Worm (Caenorhabditis elegans) whole organism, mixed stage, embryonic: Measurements from ENCODE around the gene dmsr-3.

Experiments used
- bed-3 ChIP-seq: fragments of 200-800 bp; sonication (Bioruptor generic); optimal IDR thresholded peaks from 3 replicates; lab custom pipeline; 2018; ENCODE audit warnings: mild to moderate bottlenecking, missing genetic modification characterization, moderate library complexity, missing compliant biosample characterization
- blmp-1 ChIP-seq: fragments of 150-350 bp; optimal IDR thresholded peaks from 2 replicates; lab custom pipeline; 2014; ENCODE audit warnings: missing biosample characterization, missing genetic modification characterization
- ceh-39 ChIP-seq: fragments of 150-350 bp; optimal IDR thresholded peaks from 2 replicates; lab custom pipeline; 2014; ENCODE audit warnings: missing biosample characterization, missing genetic modification characterization
- ceh-43 ChIP-seq: fragments of 200-800 bp; sonication (Bioruptor generic); optimal IDR thresholded peaks from 2 replicates; lab custom pipeline; 2018; ENCODE audit warnings: mild to moderate bottlenecking, missing genetic modification characterization, moderate library complexity, missing compliant biosample characterization
- ceh-83 ChIP-seq: fragments of 200-800 bp; sonication (Bioruptor generic); optimal IDR thresholded peaks from 2 replicates; lab custom pipeline; 2018; ENCODE audit warnings: mild to moderate bottlenecking, missing genetic modification characterization, missing compliant biosample characterization
- ces-1 ChIP-seq: fragments of 150-350 bp; optimal IDR thresholded peaks from 2 replicates; lab custom pipeline; 2014; ENCODE audit warnings: missing biosample characterization, missing genetic modification reagents, missing genetic modification characterization
- cnd-1 ChIP-seq: fragments of 200-800 bp; sonication (Bioruptor generic); optimal IDR thresholded peaks from 2 replicates; lab custom pipeline; 2018; ENCODE audit warnings: mild to moderate bottlenecking, missing genetic modification characterization, missing compliant biosample characterization
- elt-1 ChIP-seq: sonication (generic microtip); optimal IDR thresholded peaks from 2 replicates; lab custom pipeline; 2017; ENCODE audit warnings: missing genetic modification characterization, mild to moderate bottlenecking, missing compliant biosample characterization, antibody characterized with exemption, moderate library complexity, borderline replicate concordance; ENCODE audit not compliant: insufficient read depth
- elt-3 ChIP-seq: fragments of 150-350 bp; optimal IDR thresholded peaks from 2 replicates; lab custom pipeline; 2014; ENCODE audit warnings: missing biosample characterization, missing genetic modification characterization
- flh-1 ChIP-seq: fragments of 200-800 bp; sonication (Bioruptor generic); optimal IDR thresholded peaks from 2 replicates; lab custom pipeline; 2018; ENCODE audit warnings: mild to moderate bottlenecking, missing genetic modification characterization, moderate library complexity, missing compliant biosample characterization
- ham-2 ChIP-seq: fragments of 200-800 bp; sonication (Bioruptor generic); optimal IDR thresholded peaks from 2 replicates; lab custom pipeline; 2018; ENCODE audit warnings: mild to moderate bottlenecking, missing genetic modification characterization, missing compliant biosample characterization
- hlh-1 ChIP-seq: fragments of 150-350 bp; optimal IDR thresholded peaks from 2 replicates; lab custom pipeline; 2014; ENCODE audit warnings: missing biosample characterization, missing genetic modification reagents, missing genetic modification characterization
- lin-13 ChIP-seq: fragments of 150-350 bp; optimal IDR thresholded peaks from 2 replicates; lab custom pipeline; 2014; ENCODE audit warnings: missing biosample characterization, missing genetic modification characterization
- lin-32 ChIP-seq: fragments of 200-800 bp; sonication (Bioruptor generic); optimal IDR thresholded peaks from 2 replicates; lab custom pipeline; 2018; ENCODE audit warnings: mild to moderate bottlenecking, missing genetic modification characterization, missing compliant biosample characterization
- lsy-2 ChIP-seq: fragments of 150-350 bp; optimal IDR thresholded peaks from 2 replicates; lab custom pipeline; 2014; ENCODE audit warnings: missing biosample characterization, missing genetic modification characterization
- mab-5 ChIP-seq: fragments of 150-350 bp; optimal IDR thresholded peaks from 2 replicates; lab custom pipeline; 2014; ENCODE audit warnings: missing biosample characterization, missing genetic modification characterization
- mep-1 ChIP-seq: fragments of 150-350 bp; optimal IDR thresholded peaks from 2 replicates; lab custom pipeline; 2017; ENCODE audit warnings: missing biosample characterization, missing genetic modification reagents, missing genetic modification characterization, inconsistent platforms
- mls-2 ChIP-seq: sonication (generic microtip); optimal IDR thresholded peaks from 2 replicates; lab custom pipeline; 2016; ENCODE audit warnings: mild to moderate bottlenecking, missing genetic modification characterization, moderate library complexity, missing compliant biosample characterization
- nhr-12 ChIP-seq: fragments of 150-350 bp; optimal IDR thresholded peaks from 2 replicates; lab custom pipeline; 2014; ENCODE audit warnings: missing biosample characterization, missing genetic modification characterization
- nhr-2 ChIP-seq: fragments of 150-350 bp; optimal IDR thresholded peaks from 2 replicates; lab custom pipeline; 2014; ENCODE audit warnings: missing biosample characterization, missing genetic modification characterization
- nhr-237 ChIP-seq: fragments of 150-350 bp; optimal IDR thresholded peaks from 2 replicates; lab custom pipeline; 2014; ENCODE audit warnings: missing biosample characterization, missing genetic modification characterization
- nhr-28 ChIP-seq: fragments of 150-350 bp; optimal IDR thresholded peaks from 2 replicates; lab custom pipeline; 2014; ENCODE audit warnings: missing biosample characterization, missing genetic modification characterization
- nhr-76 ChIP-seq: sonication (generic microtip); optimal IDR thresholded peaks from 2 replicates; lab custom pipeline; 2017; ENCODE audit warnings: missing biosample characterization, missing genetic modification characterization
- pha-4 ChIP-seq: fragments of 150-350 bp; optimal IDR thresholded peaks from 2 replicates; lab custom pipeline; 2018; ENCODE audit warnings: missing biosample characterization, missing genetic modification reagents, missing genetic modification characterization
- sem-2 ChIP-seq: fragments of 200-800 bp; sonication (Bioruptor generic); optimal IDR thresholded peaks from 2 replicates; lab custom pipeline; 2018; ENCODE audit warnings: mild to moderate bottlenecking, missing genetic modification characterization, missing compliant biosample characterization
- snpc-4 ChIP-seq: fragments of 150-350 bp; optimal IDR thresholded peaks from 2 replicates; lab custom pipeline; 2014; ENCODE audit warnings: missing biosample characterization, missing genetic modification characterization
- sptf-1 ChIP-seq: sonication (generic microtip); optimal IDR thresholded peaks from 2 replicates; lab custom pipeline; 2017; ENCODE audit warnings: mild to moderate bottlenecking, missing genetic modification characterization, moderate library complexity, missing compliant biosample characterization
- tbx-8 ChIP-seq: fragments of 200-800 bp; sonication (Bioruptor generic); optimal IDR thresholded peaks from 2 replicates; lab custom pipeline; 2018; ENCODE audit warnings: mild to moderate bottlenecking, missing genetic modification characterization, moderate library complexity, missing compliant biosample characterization
- unc-120 ChIP-seq: sonication (generic microtip); optimal IDR thresholded peaks from 2 replicates; lab custom pipeline; 2017; ENCODE audit warnings: missing genetic modification characterization, missing compliant biosample characterization; ENCODE audit not compliant: poor library complexity, severe bottlenecking
- unc-39 ChIP-seq: fragments of 150-350 bp; optimal IDR thresholded peaks from 2 replicates; lab custom pipeline; 2014; ENCODE audit warnings: missing biosample characterization, missing genetic modification characterization
- unc-62 ChIP-seq: fragments of 150-350 bp; optimal IDR thresholded peaks from 2 replicates; lab custom pipeline; 2014; ENCODE audit warnings: missing biosample characterization, missing genetic modification reagents, missing genetic modification characterization
- zip-8 ChIP-seq: fragments of 150-350 bp; optimal IDR thresholded peaks from 2 replicates; lab custom pipeline; 2014; ENCODE audit warnings: missing biosample characterization, missing genetic modification characterization

Gene dmsr-3

DNA sequence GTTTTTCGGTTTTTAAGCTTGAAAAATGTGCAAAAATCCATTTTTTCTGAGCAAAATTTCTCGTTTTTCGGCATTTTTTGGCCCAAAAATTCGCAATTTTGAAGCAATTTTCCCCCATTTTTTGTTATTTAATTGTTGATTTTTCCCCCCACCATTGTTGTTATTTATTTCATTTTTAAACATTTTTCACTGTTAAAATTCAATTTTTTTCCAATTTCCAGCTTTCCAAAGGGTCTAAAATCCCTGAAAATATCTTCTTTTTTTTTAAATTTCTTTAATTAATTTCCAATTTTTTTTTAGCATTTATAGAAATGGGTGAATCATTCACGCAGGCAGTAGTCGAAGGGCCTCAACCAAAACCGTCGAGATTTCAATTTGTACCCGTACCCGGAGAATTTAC, 20.1 kb upstream of the dmsr-3 start, which contains the start of gene Y48C3A.12:
Gene Y48C3A.12 (plus strand): TSS at position 301 of the 400 bp plus-strand sequence.
- TF ChIP-seq lin-32 (GFP tag; lab: Kevin White, UChicago), result no peak
- TF ChIP-seq nhr-2 (tag; lab: Kevin White, UChicago), result no peak
- no peak for TF ChIP-seq lsy-2 (tag; lab: Kevin White, UChicago)
- TF ChIP-seq sptf-1, result no peak
- TF ChIP-seq nhr-12 (tag; lab: Kevin White, UChicago), result no peak
- TF ChIP-seq cnd-1 (tag; lab: Kevin White, UChicago), result no peak
- no peak for TF ChIP-seq ham-2
- no peak for TF ChIP-seq mls-2
- TF ChIP-seq ceh-43 (GFP tag; lab: Kevin White, UChicago), result no peak
- no peak for TF ChIP-seq blmp-1 (tag; lab: Kevin White, UChicago)
- TF ChIP-seq snpc-4 (tag; lab: Kevin White, UChicago), result no peak
- TF ChIP-seq nhr-28 (tag; lab: Kevin White, UChicago), result no peak
- no peak for TF ChIP-seq zip-8
- TF ChIP-seq unc-39 (tag; lab: Kevin White, UChicago), result no peak
- TF ChIP-seq tbx-8 (GFP tag; lab: Kevin White, UChicago), result no peak
- no peak for TF ChIP-seq pha-4 (tag; lab: Kevin White, UChicago)
- no peak for TF ChIP-seq ceh-83 (GFP tag; lab: Kevin White, UChicago)
- TF ChIP-seq elt-3 (tag; lab: Kevin White, UChicago), result no peak
- TF ChIP-seq flh-1 (GFP tag; lab: Kevin White, UChicago), result no peak
- TF ChIP-seq lin-13 (tag; lab: Kevin White, UChicago), result no peak

DNA sequence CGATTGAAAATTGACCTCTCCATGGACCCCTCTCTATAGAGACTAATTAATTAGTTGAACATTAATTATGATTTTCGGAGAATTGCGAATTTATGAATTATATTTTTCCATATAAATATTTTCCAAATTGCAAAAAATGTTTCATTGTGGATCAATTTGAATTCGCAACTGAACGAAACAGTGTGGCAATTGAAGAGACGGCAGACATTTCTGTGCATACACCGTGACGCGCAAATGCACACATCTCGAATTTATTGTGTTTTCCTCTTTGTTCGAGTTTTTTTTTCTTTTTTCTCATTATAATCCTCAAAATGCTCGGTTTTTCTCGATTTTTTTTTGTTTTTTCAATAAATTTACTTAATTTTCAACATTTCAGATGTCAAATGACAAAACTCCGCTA, 13.2 kb upstream of the dmsr-3 start, which contains the start of gene Y48C3A.20:
Gene Y48C3A.20 (plus strand): TSS at position 377 of the 400 bp plus-strand sequence.
- TF ChIP-seq sptf-1, result peak; percentile 19
- peak; percentile 57 for TF ChIP-seq nhr-237 (tag; lab: Kevin White, UChicago)
- peak; percentile 42 for TF ChIP-seq lsy-2 (tag; lab: Kevin White, UChicago)
- TF ChIP-seq mab-5 (tag; lab: Kevin White, UChicago), result no peak
- peak; percentile 52 for TF ChIP-seq mep-1 (tag; lab: Kevin White, UChicago)
- peak; percentile 83 for TF ChIP-seq ces-1 (GFP tag; lab: Kevin White, UChicago)
- TF ChIP-seq lin-13 (tag; lab: Kevin White, UChicago), result peak; percentile 73
- TF ChIP-seq ceh-39 (tag; lab: Kevin White, UChicago), result peak; percentile 16
- peak; percentile 71 for TF ChIP-seq pha-4 (tag; lab: Kevin White, UChicago)
- no peak for TF ChIP-seq hlh-1

DNA sequence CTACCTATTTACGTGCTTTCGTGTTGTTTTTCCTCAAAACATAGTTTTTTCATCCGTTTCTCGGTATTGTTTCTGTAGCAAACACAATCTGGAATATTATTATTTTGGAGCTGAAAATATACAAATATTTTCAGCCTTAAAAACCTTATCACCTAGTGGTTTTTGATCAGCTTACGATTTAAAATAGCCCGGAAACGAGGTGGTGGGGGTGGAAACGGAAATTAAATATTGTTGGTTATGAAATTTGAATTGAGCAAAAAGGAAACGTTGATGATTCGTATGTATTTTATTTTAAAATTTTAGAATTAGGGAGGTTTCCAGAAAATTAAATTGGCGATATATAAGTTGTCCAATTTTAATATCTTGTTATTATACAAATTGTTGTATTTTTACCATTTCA, 11.8 kb upstream of the dmsr-3 start:
- no peak for TF ChIP-seq nhr-28 (tag; lab: Kevin White, UChicago)
- TF ChIP-seq unc-39 (tag; lab: Kevin White, UChicago), result no peak
- no peak for TF ChIP-seq lin-13 (tag; lab: Kevin White, UChicago)
- TF ChIP-seq bed-3 (GFP tag; lab: Kevin White, UChicago), result no peak
- no peak for TF ChIP-seq ceh-39 (tag; lab: Kevin White, UChicago)
- TF ChIP-seq lin-32 (GFP tag; lab: Kevin White, UChicago), result no peak
- no peak for TF ChIP-seq unc-120 (tag; lab: Kevin White, UChicago)
- TF ChIP-seq ces-1 (GFP tag; lab: Kevin White, UChicago), result no peak
- TF ChIP-seq nhr-76 (tag; lab: Kevin White, UChicago), result no peak
- TF ChIP-seq ceh-83 (GFP tag; lab: Kevin White, UChicago), result no peak
- no peak for TF ChIP-seq mab-5 (tag; lab: Kevin White, UChicago)
- TF ChIP-seq nhr-2 (tag; lab: Kevin White, UChicago), result no peak

DNA sequence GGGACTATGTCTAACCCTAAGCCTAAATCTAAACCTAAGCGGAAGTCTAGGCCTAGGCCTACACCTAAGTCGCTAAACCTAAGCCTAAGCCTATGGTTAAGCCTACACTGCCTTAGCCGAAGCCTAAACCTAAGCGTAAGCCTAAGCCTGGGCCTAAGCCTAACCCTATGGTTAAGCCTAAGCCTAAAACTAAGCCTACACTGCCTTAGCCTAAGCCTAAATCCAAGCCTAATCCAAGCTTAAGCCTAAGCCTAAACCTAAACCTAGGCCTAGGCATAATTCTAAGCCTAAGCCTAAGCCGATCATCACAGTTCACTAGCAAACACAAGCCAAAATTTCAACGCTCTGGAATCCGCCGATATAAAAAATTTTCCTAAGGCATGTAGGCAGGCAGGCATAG, 14.7 kb downstream of the dmsr-3 start:
- TF ChIP-seq bed-3 (GFP tag; lab: Kevin White, UChicago) (no peak), zip-8 (no peak), elt-1 (tag; lab: Kevin White, UChicago) (no peak), nhr-12 (tag; lab: Kevin White, UChicago) (no peak), flh-1 (GFP tag; lab: Kevin White, UChicago) (no peak), lin-13 (tag; lab: Kevin White, UChicago) (no peak), mls-2 (no peak), nhr-28 (tag; lab: Kevin White, UChicago) (no peak)

DNA sequence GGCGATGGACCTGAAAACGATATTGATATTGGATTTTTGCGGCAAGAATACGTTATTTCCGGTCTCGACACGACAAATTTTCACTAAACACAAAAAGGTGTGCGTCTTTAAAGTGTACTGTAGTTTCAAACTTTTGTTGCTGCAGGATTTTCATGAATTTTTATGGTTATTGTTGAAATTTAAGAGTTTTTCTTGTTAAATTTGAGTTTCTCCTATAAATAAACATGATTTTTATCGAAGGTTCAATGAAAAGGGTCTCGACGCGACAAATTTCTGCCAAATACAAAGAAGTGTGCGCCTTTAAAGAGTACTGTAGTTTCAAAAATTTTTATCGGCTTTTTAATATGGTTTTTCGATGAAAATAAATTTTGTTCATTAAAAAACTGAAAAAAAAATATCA, 16.0 kb downstream of the dmsr-3 start:
- TF ChIP-seq sem-2 (GFP tag; lab: Kevin White, UChicago), result no peak
- no peak for TF ChIP-seq nhr-237 (tag; lab: Kevin White, UChicago)
- no peak for TF ChIP-seq unc-39 (tag; lab: Kevin White, UChicago)
- TF ChIP-seq lsy-2 (tag; lab: Kevin White, UChicago), result no peak
- TF ChIP-seq mep-1 (tag; lab: Kevin White, UChicago), result no peak
- TF ChIP-seq unc-62 (GFP tag; lab: Kevin White, UChicago), result no peak
- TF ChIP-seq ces-1 (GFP tag; lab: Kevin White, UChicago), result no peak
- no peak for TF ChIP-seq bed-3 (GFP tag; lab: Kevin White, UChicago)
- TF ChIP-seq elt-1 (tag; lab: Kevin White, UChicago), result no peak
- no peak for TF ChIP-seq ceh-43 (GFP tag; lab: Kevin White, UChicago)
- no peak for TF ChIP-seq pha-4 (tag; lab: Kevin White, UChicago)
- TF ChIP-seq elt-3 (tag; lab: Kevin White, UChicago), result no peak
- TF ChIP-seq nhr-12 (tag; lab: Kevin White, UChicago), result no peak
- TF ChIP-seq ham-2, result no peak
- no peak for TF ChIP-seq ceh-83 (GFP tag; lab: Kevin White, UChicago)
- no peak for TF ChIP-seq snpc-4 (tag; lab: Kevin White, UChicago)
- TF ChIP-seq cnd-1 (tag; lab: Kevin White, UChicago), result no peak
- no peak for TF ChIP-seq zip-8
- no peak for TF ChIP-seq ceh-39 (tag; lab: Kevin White, UChicago)
- no peak for TF ChIP-seq sptf-1
- TF ChIP-seq, all 35 proteins: peak for 0
